Fruit fly (Drosophila melanogaster) whole organism: ENCODE data around the gene Cpr64Aa.

Source experiments
- Dll ChIP-seq: fragments of >200 bp; optimal IDR thresholded peaks from 2 replicates; lab custom pipeline; 2017
- pan ChIP-seq: fragments of >200 bp; optimal IDR thresholded peaks from 2 replicates; lab custom pipeline; 2017
- psq ChIP-seq: fragments of >200 bp; optimal IDR thresholded peaks from 2 replicates; lab custom pipeline; 2017
- usp ChIP-seq: fragments of >200 bp; optimal IDR thresholded peaks from 2 replicates; lab custom pipeline; 2017; ENCODE audit warnings: missing biosample characterization, missing genetic modification characterization, mixed read lengths

DNA sequence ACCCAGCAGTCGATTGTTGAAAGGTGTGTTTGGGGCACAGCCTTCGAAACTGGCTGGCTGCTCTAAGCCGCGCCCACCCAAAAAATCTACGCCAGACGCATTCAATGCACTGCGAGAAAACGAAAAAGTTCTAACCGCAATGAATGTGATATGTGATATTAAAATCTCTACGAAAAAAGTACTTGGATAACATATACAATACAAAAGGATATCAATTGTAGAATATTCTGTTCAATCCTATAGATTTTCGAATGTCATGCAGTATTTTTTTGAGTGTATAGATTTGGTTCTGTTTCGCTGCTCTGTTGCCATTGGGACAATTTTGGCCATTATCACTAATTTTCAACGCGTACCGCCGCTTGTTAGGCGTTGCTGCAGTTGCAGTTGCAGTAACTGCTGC, 753 bp upstream of the Cpr64Aa start:
- TF ChIP-seq pan (lab: Kevin White, UChicago) = no peak
- no peak for TF ChIP-seq Dll (lab: Kevin White, UChicago)
- TF ChIP-seq usp (GFP tag; lab: Kevin White, UChicago) = no peak
- TF ChIP-seq psq (lab: Kevin White, UChicago) = no peak
